Fruit fly (Drosophila melanogaster): ENCODE data around the gene chas.

The chas gene

DNA sequence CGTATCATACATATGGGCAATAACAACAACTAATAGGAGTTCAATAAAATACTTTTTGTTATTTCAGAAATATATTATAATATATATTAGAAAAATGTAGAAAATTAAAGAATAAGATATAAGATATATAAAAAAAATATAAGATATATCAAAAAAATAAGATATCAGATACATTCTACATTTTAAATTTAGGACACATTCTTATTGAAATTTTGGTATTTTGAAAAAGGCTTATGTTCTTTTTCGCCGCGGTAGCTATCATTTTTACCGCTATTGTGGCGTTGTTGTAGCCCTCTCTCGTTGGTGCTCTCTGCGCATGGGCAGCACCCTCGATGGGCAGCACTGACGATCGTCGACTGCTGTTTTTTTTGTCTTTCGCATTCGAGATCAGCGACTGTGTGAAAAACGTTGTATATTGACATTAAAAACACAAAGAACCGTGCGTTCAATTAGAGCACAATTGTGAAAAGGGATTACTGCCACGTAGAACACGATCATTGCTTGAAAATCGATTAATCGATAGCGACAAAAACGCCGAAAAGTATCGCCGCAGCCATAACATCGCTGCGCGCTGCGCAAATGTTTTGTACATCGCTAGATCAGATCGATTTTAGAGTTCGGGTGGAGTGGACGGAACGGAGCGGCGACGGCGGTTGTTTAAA, 39.4 kb upstream of the chas start (continued):
- TF ChIP-seq tll (GFP tag; optimal IDR thresholded peaks at IDR 0.05), result no peak
- no peak for TF ChIP-seq CG9817 (tag; optimal IDR thresholded peaks at IDR 0.05)
- TF ChIP-seq h (optimal IDR thresholded peaks at IDR 0.05), result no peak
- TF ChIP-seq abd-A (tag; optimal IDR thresholded peaks at IDR 0.05), result no peak
- peak; percentile 43; the same call in 1 of the 2 replicates for TF ChIP-seq CG6689 (GFP tag; IDR thresholded peaks at IDR 0.05)
- TF ChIP-seq vnd (GFP tag; IDR thresholded peaks at IDR 0.05; ENCODE audit: partially characterized antibody), result peak; percentile 92
- TF ChIP-seq ems (GFP tag; optimal IDR thresholded peaks at IDR 0.05), result no peak
- peak; percentile 57 for TF ChIP-seq sob (GFP tag; IDR thresholded peaks at IDR 0.05)
- no peak for TF ChIP-seq Dip3 (GFP tag; optimal IDR thresholded peaks at IDR 0.05)
- TF ChIP-seq Ets65A (GFP tag), result no peak
- peak; percentile 95 for TF ChIP-seq bbx (GFP tag; IDR thresholded peaks at IDR 0.05; ENCODE audit: partially characterized antibody)
- peak; percentile 30 for TF ChIP-seq CG6683 (GFP tag; optimal IDR thresholded peaks at IDR 0.05)
- no peak for TF ChIP-seq trh (GFP tag; optimal IDR thresholded peaks at IDR 0.05)
- peak; percentile 55 for TF ChIP-seq D19A (tag; optimal IDR thresholded peaks at IDR 0.05)
- TF ChIP-seq crol (GFP tag; IDR thresholded peaks at IDR 0.05), result no peak
- no peak for TF ChIP-seq cas (GFP tag; IDR thresholded peaks at IDR 0.05)
- TF ChIP-seq CG30431 (GFP tag; optimal IDR thresholded peaks at IDR 0.05), result no peak
- no peak for TF ChIP-seq wor (GFP tag; IDR thresholded peaks at IDR 0.05)
- TF ChIP-seq ranshi (GFP tag; IDR thresholded peaks at IDR 0.05), result 0 out of 2 replicates have a peak, but pooled peaks have one; percentile 44
- TF ChIP-seq CG7963 (GFP tag; IDR thresholded peaks at IDR 0.05; ENCODE audit: partially characterized antibody), result peak; percentile 86
- no peak for TF ChIP-seq eve (GFP tag; optimal IDR thresholded peaks at IDR 0.05)
- no peak for TF ChIP-seq CG1647 (GFP tag; optimal IDR thresholded peaks at IDR 0.05)
- peak; percentile 56 for TF ChIP-seq ATbp (GFP tag; optimal IDR thresholded peaks at IDR 0.05)
- peak; percentile 51 for TF ChIP-seq CG9727 (GFP tag; optimal IDR thresholded peaks at IDR 0.05)
- TF ChIP-seq CHES-1-like (GFP tag; optimal IDR thresholded peaks at IDR 0.05), result peak; percentile 37
- peak; percentile 49 for TF ChIP-seq gsb-n (tag; optimal IDR thresholded peaks at IDR 0.05)
- TF ChIP-seq kah (GFP tag; optimal IDR thresholded peaks at IDR 0.05), result peak; percentile 27
- TF ChIP-seq Myb (GFP tag; optimal IDR thresholded peaks at IDR 0.05), result peak; percentile 41
- peak; percentile 55; the same call in 1 of the 3 replicates for TF ChIP-seq gce (GFP tag; IDR thresholded peaks at IDR 0.05)
- TF ChIP-seq NK7.1 (GFP tag; optimal IDR thresholded peaks at IDR 0.05), result no peak
- TF ChIP-seq Blimp-1 (GFP tag; optimal IDR thresholded peaks at IDR 0.05), result peak; percentile 53
- peak; percentile 74 for TF ChIP-seq row (GFP tag; IDR thresholded peaks at IDR 0.05)
- TF ChIP-seq salm (tag; optimal IDR thresholded peaks at IDR 0.05), result peak; percentile 46
- no peak for TF ChIP-seq Usf (GFP tag; optimal IDR thresholded peaks at IDR 0.05)
- TF ChIP-seq insv (GFP tag; optimal IDR thresholded peaks at IDR 0.05), result no peak
- TF ChIP-seq nau (GFP tag; optimal IDR thresholded peaks at IDR 0.05), result no peak
- TF ChIP-seq CG15011 (GFP tag; optimal IDR thresholded peaks at IDR 0.05), result no peak
- TF ChIP-seq CG34422 (GFP tag; IDR thresholded peaks at IDR 0.05), result peak; percentile 66
- TF ChIP-seq vvl (GFP tag; IDR thresholded peaks at IDR 0.05), result peak; percentile 80
- TF ChIP-seq unpg (GFP tag; optimal IDR thresholded peaks at IDR 0.05), result peak; percentile 67
- peak; percentile 48; the same call in 1 of the 2 replicates for TF ChIP-seq HLH3B (GFP tag; IDR thresholded peaks at IDR 0.05)
- TF ChIP-seq lilli (GFP tag; optimal IDR thresholded peaks at IDR 0.05), result peak; percentile 51
- peak; percentile 25 for TF ChIP-seq CG2120 (GFP tag; optimal IDR thresholded peaks at IDR 0.05)
- TF ChIP-seq corto (GFP tag; optimal IDR thresholded peaks at IDR 0.05), result no peak
- TF ChIP-seq jing (GFP tag; optimal IDR thresholded peaks at IDR 0.05), result no peak
- TF ChIP-seq Lpt (GFP tag; optimal IDR thresholded peaks at IDR 0.05), result no peak
- no peak for TF ChIP-seq CG8478 (optimal IDR thresholded peaks at IDR 0.05)
- peak; percentile 81 for TF ChIP-seq gem (tag; optimal IDR thresholded peaks at IDR 0.05)
- no peak for TF ChIP-seq dimm (GFP tag; IDR thresholded peaks at IDR 0.05)
- peak; percentile 40 for TF ChIP-seq CG15696 (tag; optimal IDR thresholded peaks at IDR 0.05)
- no peak for TF ChIP-seq CG31365 (tag; optimal IDR thresholded peaks at IDR 0.05)

All from whole organism, embryonic.